Fruit fly (Drosophila melanogaster): ENCODE results near the gene CG12499.

Gene CG12499

dm6 chr3R:22464611-22465113, 18.3 kb upstream of the CG12499 start, which contains the start of gene CG7054 (continued):
- TF ChIP-seq unpg (GFP tag; optimal IDR thresholded peaks at IDR 0.05) (peak; percentile 22), CG17802 (tag; optimal IDR thresholded peaks at IDR 0.05) (no peak), CG4360 (GFP tag; IDR thresholded peaks at IDR 0.05) (no peak), CG17568 (GFP tag; optimal IDR thresholded peaks at IDR 0.05) (no peak), HLHmδ (GFP tag; optimal IDR thresholded peaks at IDR 0.05) (no peak), BEAF-32 (GFP tag; optimal IDR thresholded peaks at IDR 0.05) (no peak), CG30020 (tag; optimal IDR thresholded peaks at IDR 0.05) (no peak), chif (GFP tag; optimal IDR thresholded peaks at IDR 0.05) (no peak), grau (tag; optimal IDR thresholded peaks at IDR 0.05) (peak; percentile 35), ewg (GFP tag; optimal IDR thresholded peaks at IDR 0.05) (no peak), bsh (GFP tag; optimal IDR thresholded peaks at IDR 0.05) (no peak), fd102C (GFP tag; optimal IDR thresholded peaks at IDR 0.05) (no peak), caup (GFP tag; optimal IDR thresholded peaks at IDR 0.05; ENCODE audit: severe bottlenecking) (peak; percentile 63), z (GFP tag; IDR thresholded peaks at IDR 0.05) (no peak), dan (GFP tag; IDR thresholded peaks at IDR 0.05) (no peak), Poxn (GFP tag; IDR thresholded peaks at IDR 0.05) (no peak), CG6765 (GFP tag; optimal IDR thresholded peaks at IDR 0.05) (peak; percentile 31), Jarid2 (GFP tag; optimal IDR thresholded peaks at IDR 0.05) (no peak), NFAT (GFP tag; IDR thresholded peaks at IDR 0.05) (no peak), CG2120 (GFP tag; optimal IDR thresholded peaks at IDR 0.05) (peak; percentile 48), Eip74EF (GFP tag; optimal IDR thresholded peaks at IDR 0.05) (peak in 1 of 2 experiments; percentile 43), CG17186 (GFP tag; optimal IDR thresholded peaks at IDR 0.05) (no peak), bowl (GFP tag; IDR thresholded peaks at IDR 0.05) (no peak), mam (GFP tag; optimal IDR thresholded peaks at IDR 0.05) (no peak), emc (GFP tag; optimal IDR thresholded peaks at IDR 0.05) (no peak), maf-S (GFP tag; optimal IDR thresholded peaks at IDR 0.05) (no peak), tap (tag; optimal IDR thresholded peaks at IDR 0.05) (peak; percentile 30), Dfd (GFP tag; optimal IDR thresholded peaks at IDR 0.05) (no peak), disco-r (GFP tag; optimal IDR thresholded peaks at IDR 0.05) (no peak), Ptx1 (GFP tag; IDR thresholded peaks at IDR 0.05) (no peak), bcd (GFP tag; optimal IDR thresholded peaks at IDR 0.05) (no peak), CG13424 (tag; optimal IDR thresholded peaks at IDR 0.05) (peak; percentile 27), CG11695 (GFP tag; IDR thresholded peaks at IDR 0.05) (0 out of 3 replicates have a peak, but pooled peaks have one; percentile 24), CG10462 (GFP tag; optimal IDR thresholded peaks at IDR 0.05) (no peak), Nf-YA (GFP tag; IDR thresholded peaks at IDR 0.05) (no peak), zen (tag; optimal IDR thresholded peaks at IDR 0.05) (no peak), CG32532 (GFP tag; IDR thresholded peaks at IDR 0.05) (peak; percentile 37; the same call in 1 of the 2 replicates), CG34376 (GFP tag; optimal IDR thresholded peaks at IDR 0.05) (peak; percentile 91), CG15514 (GFP tag; optimal IDR thresholded peaks at IDR 0.05) (peak; percentile 42), CG4707 (GFP tag; optimal IDR thresholded peaks at IDR 0.05) (no peak), jumu (GFP tag; optimal IDR thresholded peaks at IDR 0.05) (no peak), corto (GFP tag; optimal IDR thresholded peaks at IDR 0.05) (no peak), CG7271 (tag; optimal IDR thresholded peaks at IDR 0.05) (no peak), CG4328 (GFP tag; optimal IDR thresholded peaks at IDR 0.05) (peak; percentile 6), B-H1 (GFP tag; IDR thresholded peaks at IDR 0.05) (no peak), gfzf (GFP tag; optimal IDR thresholded peaks at IDR 0.05) (peak; percentile 61), lab (GFP tag; optimal IDR thresholded peaks at IDR 0.05) (peak; percentile 50), ssp (GFP tag; IDR thresholded peaks at IDR 0.05) (no peak), knrl (GFP tag; IDR thresholded peaks at IDR 0.05; ENCODE audit: partially characterized antibody) (no peak), sd (tag; optimal IDR thresholded peaks at IDR 0.05) (no peak)
